Worm (Caenorhabditis elegans) whole organism, young adult: ENCODE results near the gene ZK686.3.

ENCODE experiments used
- B0019.2 ChIP-seq: fragments of 200-800 bp; sonication (Bioruptor generic); conservative IDR thresholded peaks from 2 replicates; pipeline ENCODE4 v1.3.6; 2022; ENCODE audit warnings: missing genetic modification reagents, missing genetic modification characterization, missing compliant biosample characterization
- C17E4.6 ChIP-seq: fragments of 200-800 bp; sonication (Bioruptor generic); IDR thresholded peaks from 2 replicates; pipeline ENCODE4 v1.3.6; 2022; ENCODE audit warnings: missing genetic modification reagents, missing genetic modification characterization, missing compliant biosample characterization
- F22D6.2 ChIP-seq: sonication (generic microtip); optimal IDR thresholded peaks from 2 replicates; lab custom pipeline; 2016; ENCODE audit warnings: mild to moderate bottlenecking, missing genetic modification characterization, missing compliant biosample characterization
- F33H1.4 ChIP-seq: fragments of 200-800 bp; sonication (Bioruptor generic); IDR thresholded peaks from 2 replicates; pipeline ENCODE4 v1.3.6; 2022; ENCODE audit warnings: missing genetic modification reagents, missing genetic modification characterization, missing compliant biosample characterization
- F49E8.2 ChIP-seq: sonication (generic microtip); optimal IDR thresholded peaks from 3 replicates; lab custom pipeline; 2017; ENCODE audit warnings: missing genetic modification characterization, mild to moderate bottlenecking, missing compliant biosample characterization, antibody characterized with exemption, moderate library complexity; ENCODE audit not compliant: insufficient read depth
- F57C9.4 ChIP-seq: sonication (generic microtip); optimal IDR thresholded peaks from 2 replicates; lab custom pipeline; 2017; ENCODE audit warnings: mild to moderate bottlenecking, missing genetic modification characterization, missing compliant biosample characterization
- Y53G8AR.9 ChIP-seq: fragments of 200-800 bp; sonication (Bioruptor generic); conservative IDR thresholded peaks from 2 replicates; pipeline ENCODE4 v1.3.6; 2022; ENCODE audit warnings: missing genetic modification reagents, missing genetic modification characterization, missing compliant biosample characterization
- Y56A3A.18 ChIP-seq: fragments of 200-800 bp; sonication (Bioruptor generic); IDR thresholded peaks from 2 replicates; pipeline ENCODE4 v1.3.6; 2022; ENCODE audit warnings: missing genetic modification reagents, missing genetic modification characterization, missing compliant biosample characterization
- Y79H2A.3 ChIP-seq: fragments of 200-800 bp; sonication (Bioruptor generic); conservative IDR thresholded peaks from 2 replicates; pipeline ENCODE4 v1.3.6; 2022; ENCODE audit warnings: missing genetic modification reagents, missing genetic modification characterization, missing compliant biosample characterization
- Y95B8A.8 ChIP-seq: fragments of 200-800 bp; sonication (Bioruptor generic); IDR thresholded peaks from 2 replicates; pipeline ENCODE4 v1.3.6; 2022; ENCODE audit warnings: missing genetic modification reagents, missing genetic modification characterization, missing compliant biosample characterization
- ZK185.1 ChIP-seq: sonication (generic microtip); optimal IDR thresholded peaks from 2 replicates; lab custom pipeline; 2016; ENCODE audit warnings: mild to moderate bottlenecking, missing genetic modification characterization, missing compliant biosample characterization; ENCODE audit not compliant: poor library complexity, severe bottlenecking
- atf-7 ChIP-seq: sonication (generic microtip); optimal IDR thresholded peaks from 2 replicates; lab custom pipeline; 2017; ENCODE audit warnings: mild to moderate bottlenecking, missing genetic modification characterization, missing compliant biosample characterization
- ceh-40 ChIP-seq: fragments of 200-800 bp; sonication (Bioruptor generic); IDR thresholded peaks from 2 replicates; pipeline ENCODE4 v1.3.6; 2022; ENCODE audit warnings: missing genetic modification characterization, missing compliant biosample characterization
- ceh-58 ChIP-seq: fragments of 200-800 bp; sonication (Bioruptor generic); IDR thresholded peaks from 2 replicates; pipeline ENCODE4 v1.3.6; 2022; ENCODE audit warnings: missing genetic modification characterization, missing compliant biosample characterization
- ceh-91 ChIP-seq: fragments of 200-800 bp; sonication (Bioruptor generic); IDR thresholded peaks from 2 replicates; pipeline ENCODE4 v1.3.6; 2022; ENCODE audit warnings: missing genetic modification reagents, missing genetic modification characterization, missing compliant biosample characterization
- chd-7 ChIP-seq: sonication (generic microtip); optimal IDR thresholded peaks from 2 replicates; lab custom pipeline; 2016; ENCODE audit warnings: mild to moderate bottlenecking, missing genetic modification characterization, moderate library complexity, missing compliant biosample characterization
- die-1 ChIP-seq: sonication (generic microtip); optimal IDR thresholded peaks from 2 replicates; lab custom pipeline; 2016; ENCODE audit warnings: missing genotype, mild to moderate bottlenecking, missing genetic modification characterization, missing compliant biosample characterization
- dox-1 ChIP-seq: fragments of 200-800 bp; sonication (Bioruptor generic); IDR thresholded peaks from 2 replicates; pipeline ENCODE4 v1.3.6; 2022; ENCODE audit warnings: missing genetic modification reagents, missing genetic modification characterization, missing compliant biosample characterization
- dpl-1 ChIP-seq: fragments of 150-350 bp; optimal IDR thresholded peaks from 2 replicates; lab custom pipeline; 2014; ENCODE audit warnings: missing biosample characterization, missing genetic modification reagents, missing genetic modification characterization
- egrh-3 ChIP-seq: fragments of 200-800 bp; sonication (Bioruptor generic); IDR thresholded peaks from 2 replicates; pipeline ENCODE4 v1.3.6; 2022; ENCODE audit warnings: missing genetic modification reagents, missing genetic modification characterization, missing compliant biosample characterization
- gei-17 ChIP-seq: fragments of 200-800 bp; sonication (Bioruptor generic); optimal IDR thresholded peaks from 2 replicates; lab custom pipeline; 2018; ENCODE audit warnings: mild to moderate bottlenecking, missing genetic modification characterization, missing compliant biosample characterization
- let-526 ChIP-seq: fragments of 200-800 bp; sonication (Bioruptor generic); IDR thresholded peaks from 2 replicates; pipeline ENCODE4 v1.3.6; 2022; ENCODE audit warnings: missing genetic modification reagents, missing genetic modification characterization, missing compliant biosample characterization
- let-607 ChIP-seq, 2 experiments: fragments of 200-800 bp in 1 of 2; sonication (Bioruptor generic) in 1 of 2; sonication (generic microtip) in 1 of 2; optimal IDR thresholded peaks; 2 replicates each; lab custom pipeline; 2016 to 2018; ENCODE audit warnings: mild to moderate bottlenecking in 2 of 2, missing compliant biosample characterization in 2 of 2, missing genetic modification characterization in 2 of 2, moderate library complexity in 2 of 2, missing genotype in 1 of 2
- lin-26 ChIP-seq: fragments of 200-800 bp; sonication (Bioruptor generic); IDR thresholded peaks from 2 replicates; pipeline ENCODE4 v1.3.6; 2022; ENCODE audit warnings: missing genetic modification reagents, missing genetic modification characterization, missing compliant biosample characterization
- lin-54 ChIP-seq: fragments of 200-800 bp; sonication (Bioruptor generic); optimal IDR thresholded peaks from 2 replicates; lab custom pipeline; 2018; ENCODE audit warnings: mild to moderate bottlenecking, missing genetic modification characterization, missing compliant biosample characterization
- lsy-27 ChIP-seq: sonication (generic microtip); optimal IDR thresholded peaks from 2 replicates; lab custom pipeline; 2017; ENCODE audit warnings: missing genetic modification characterization, mild to moderate bottlenecking, missing compliant biosample characterization, antibody characterized with exemption, missing genotype, borderline replicate concordance; ENCODE audit not compliant: insufficient read depth
- madf-3 ChIP-seq: fragments of 200-800 bp; sonication (Bioruptor generic); IDR thresholded peaks from 2 replicates; pipeline ENCODE4 v1.3.6; 2022; ENCODE audit warnings: missing genetic modification reagents, missing genetic modification characterization, missing compliant biosample characterization
- madf-6 ChIP-seq: fragments of 200-800 bp; sonication (Bioruptor generic); IDR thresholded peaks from 2 replicates; pipeline ENCODE4 v1.3.6; 2022; ENCODE audit warnings: missing genetic modification reagents, missing genetic modification characterization, missing compliant biosample characterization
- nfya-2 ChIP-seq: fragments of 200-800 bp; sonication (Bioruptor generic); IDR thresholded peaks from 2 replicates; pipeline ENCODE4 v1.3.6; 2022; ENCODE audit warnings: missing genetic modification reagents, missing genetic modification characterization, missing compliant biosample characterization
- pbrm-1 ChIP-seq: fragments of 200-800 bp; sonication (Bioruptor generic); IDR thresholded peaks from 2 replicates; pipeline ENCODE4 v1.3.6; 2022; ENCODE audit warnings: missing genetic modification reagents, missing genetic modification characterization, missing compliant biosample characterization
- rcor-1 ChIP-seq: fragments of 200-800 bp; sonication (Bioruptor generic); IDR thresholded peaks from 2 replicates; pipeline ENCODE4 v1.3.6; 2022; ENCODE audit warnings: missing genetic modification reagents, missing genetic modification characterization, missing compliant biosample characterization
- snpc-3.4 ChIP-seq: sonication (generic microtip); optimal IDR thresholded peaks from 2 replicates; lab custom pipeline; 2017; ENCODE audit warnings: missing genetic modification characterization, mild to moderate bottlenecking, missing compliant biosample characterization, antibody characterized with exemption, moderate library complexity, missing genotype, missing genetic modification reagents
- sptf-2 ChIP-seq: fragments of 200-800 bp; sonication (Bioruptor generic); optimal IDR thresholded peaks from 2 replicates; lab custom pipeline; 2018; ENCODE audit warnings: mild to moderate bottlenecking, missing genetic modification characterization, missing compliant biosample characterization
- ztf-18 ChIP-seq: sonication (generic microtip); optimal IDR thresholded peaks from 2 replicates; lab custom pipeline; 2016; ENCODE audit warnings: missing genotype, mild to moderate bottlenecking, missing genetic modification characterization, missing compliant biosample characterization
- ztf-3 ChIP-seq: fragments of 200-800 bp; sonication (Bioruptor generic); optimal IDR thresholded peaks from 2 replicates; lab custom pipeline; 2018; ENCODE audit warnings: mild to moderate bottlenecking, missing genetic modification characterization, missing compliant biosample characterization

Gene ZK686.3

ce11 chrIII:7790522-7790921, 21.7 kb upstream of the ZK686.3 start:
- TF ChIP-seq F49E8.2 (tag; lab: Kevin White, UChicago) (no peak), Y95B8A.8 (GFP tag; lab: Robert Waterston, UW) (no peak), lsy-27 (no peak), ceh-40 (GFP tag; lab: Robert Waterston, UW) (no peak), rcor-1 (GFP tag; lab: Robert Waterston, UW) (no peak), ceh-91 (GFP tag; lab: Robert Waterston, UW) (no peak), chd-7 (tag; lab: Kevin White, UChicago) (no peak), C17E4.6 (GFP tag; lab: Robert Waterston, UW) (no peak), let-526 (no peak), madf-3 (GFP tag; lab: Robert Waterston, UW) (no peak), snpc-3.4 (tag; lab: Kevin White, UChicago) (no peak), ceh-58 (GFP tag; lab: Robert Waterston, UW) (no peak)

ce11 chrIII:7788410-7788809, 19.5 kb upstream of the ZK686.3 start:
- TF ChIP-seq F22D6.2 (tag; lab: Kevin White, UChicago) (no peak), lin-26 (GFP tag; lab: Robert Waterston, UW) (no peak), Y95B8A.8 (GFP tag; lab: Robert Waterston, UW) (no peak), ztf-18 (tag; lab: Kevin White, UChicago) (no peak), let-607 (tag; optimal IDR thresholded peaks at IDR 0.05; lab: Kevin White, UChicago) (no peak), madf-6 (no peak), Y53G8AR.9 (GFP tag; lab: Robert Waterston, UW) (no peak), gei-17 (GFP tag; lab: Kevin White, UChicago) (no peak), nfya-2 (no peak), ztf-3 (GFP tag; lab: Kevin White, UChicago) (no peak), Y79H2A.3 (no peak), dpl-1 (GFP tag; lab: Kevin White, UChicago) (no peak), B0019.2 (GFP tag; lab: Robert Waterston, UW) (no peak), Y56A3A.18 (GFP tag; lab: Robert Waterston, UW) (no peak), die-1 (no peak)

- TF ChIP-seq egrh-3 (GFP tag; lab: Robert Waterston, UW) (no peak), ceh-58 (GFP tag; lab: Robert Waterston, UW) (no peak), ztf-3 (GFP tag; lab: Kevin White, UChicago) (no peak), dox-1 (GFP tag; lab: Robert Waterston, UW) (no peak), sptf-2 (GFP tag; lab: Kevin White, UChicago) (no peak), F57C9.4 (no peak), ZK185.1 (no peak), Y56A3A.18 (GFP tag; lab: Robert Waterston, UW) (no peak), atf-7 (no peak), pbrm-1 (no peak), die-1 (no peak), C17E4.6 (GFP tag; lab: Robert Waterston, UW) (no peak), F22D6.2 (tag; lab: Kevin White, UChicago) (no peak), lin-54 (GFP tag; lab: Kevin White, UChicago) (no peak), F33H1.4 (GFP tag; lab: Robert Waterston, UW) (no peak)
These were observed 15.3 kb upstream of the ZK686.3 start for ce11 chrIII:7784201-7784600.
